Fruit fly (Drosophila melanogaster): ENCODE data around the gene sstn.

DNA sequence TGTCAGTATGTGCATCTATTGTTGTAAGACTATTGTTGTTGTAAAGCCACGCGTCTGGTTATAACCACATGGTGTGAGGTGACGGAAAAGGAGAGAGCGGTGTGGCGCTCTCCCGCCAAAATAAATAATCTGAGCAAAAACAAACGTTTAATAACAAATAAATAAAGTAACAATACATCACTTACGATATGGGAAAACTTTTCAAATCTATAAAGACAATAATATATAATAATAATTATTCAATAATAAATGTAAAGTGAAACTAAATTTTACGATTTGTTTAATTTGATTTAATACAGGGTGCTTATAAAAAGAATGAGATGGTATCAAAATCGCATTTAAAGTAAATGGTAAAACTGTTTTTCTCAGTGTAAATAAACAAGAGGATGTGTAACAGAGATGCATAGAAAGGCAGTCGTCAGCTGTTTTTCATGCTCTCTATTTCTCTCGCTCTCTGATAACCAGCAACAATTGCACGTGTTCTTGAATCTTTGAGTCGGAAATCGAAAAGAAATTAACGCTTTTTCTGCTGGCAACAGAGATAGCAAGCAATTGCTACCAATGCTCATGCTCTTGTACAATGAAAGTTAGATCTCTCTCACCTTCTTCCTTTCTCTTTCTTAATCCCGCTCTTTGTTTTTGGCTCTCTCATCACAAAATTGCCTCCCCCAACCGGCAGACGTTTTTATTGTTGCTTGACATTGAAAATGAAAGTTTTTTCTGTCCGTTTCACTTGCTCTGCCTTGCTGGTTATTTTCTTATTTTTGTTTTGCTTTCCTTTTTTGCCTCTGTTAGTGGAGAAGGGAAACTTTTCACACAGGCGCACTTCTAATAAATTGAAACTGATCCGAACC is 4.4 kb upstream of the sstn start:
- TF ChIP-seq CG4496 (GFP tag; IDR thresholded peaks at IDR 0.05) (peak; percentile 83), gl (tag; optimal IDR thresholded peaks at IDR 0.05) (peak; percentile 65), CG32121 (GFP tag; IDR thresholded peaks at IDR 0.05) (peak; percentile 92), Snoo (tag; optimal IDR thresholded peaks at IDR 0.05) (peak; percentile 49)
